Fruit fly (Drosophila melanogaster) whole organism, embryonic: Measurements from ENCODE around the gene Alp13.
A peak's percentile ranks its signal among the peaks of the same experiment; 100 is the strongest.

Experiments used
- B-H1 ChIP-seq: fragments of 200-800 bp; sonication (Bioruptor generic); IDR thresholded peaks from 3 replicates; pipeline ENCODE4 v1.3.6; 2022; ENCODE audit warnings: missing biosample characterization, missing genetic modification characterization
- CG11456 ChIP-seq: fragments of 200-800 bp; sonication (Bioruptor generic); IDR thresholded peaks from 3 replicates; pipeline ENCODE4 v1.3.6; 2022; ENCODE audit warnings: missing biosample characterization, missing genetic modification characterization
- CG11504 ChIP-seq: fragments of 200-800 bp; sonication (Bioruptor generic); optimal IDR thresholded peaks from 3 replicates; lab custom pipeline; 2019; ENCODE audit warnings: missing biosample characterization, mild to moderate bottlenecking, missing genetic modification characterization, moderate library complexity
- CG11560 ChIP-seq: fragments of 200-800 bp; sonication (Bioruptor generic); IDR thresholded peaks from 3 replicates; pipeline ENCODE4 v1.3.6; 2022; ENCODE audit warnings: missing biosample characterization, missing genetic modification characterization
- CG11695 ChIP-seq: fragments of 200-800 bp; sonication (Bioruptor generic); IDR thresholded peaks from 3 replicates; pipeline ENCODE4 v1.3.6; 2022; ENCODE audit warnings: missing biosample characterization, missing genetic modification characterization
- CG11696 ChIP-seq: fragments of 200-800 bp; sonication (Bioruptor generic); IDR thresholded peaks from 2 replicates; pipeline ENCODE4 v1.3.6; 2022; ENCODE audit warnings: missing biosample characterization, missing genetic modification characterization
- CG14014 ChIP-seq: fragments of 200-800 bp; sonication (Bioruptor generic); IDR thresholded peaks from 2 replicates; pipeline ENCODE4 v1.3.6; 2022; ENCODE audit warnings: missing biosample characterization, missing genetic modification characterization
- CG1529 ChIP-seq: fragments of 200-800 bp; sonication (Bioruptor generic); optimal IDR thresholded peaks from 3 replicates; lab custom pipeline; 2018; ENCODE audit warnings: missing biosample characterization, missing genetic modification characterization
- CG17359 ChIP-seq: fragments of 200-800 bp; sonication (Bioruptor generic); optimal IDR thresholded peaks from 3 replicates; lab custom pipeline; 2018; ENCODE audit warnings: missing biosample characterization, mild to moderate bottlenecking, missing genetic modification characterization, moderate library complexity
- CG17361 ChIP-seq: fragments of 200-800 bp; sonication (Bioruptor generic); IDR thresholded peaks from 3 replicates; pipeline ENCODE4 v1.3.6; 2022; ENCODE audit warnings: missing biosample characterization, missing genetic modification characterization
- CG17385 ChIP-seq: fragments of 200-800 bp; sonication (Bioruptor generic); optimal IDR thresholded peaks from 3 replicates; lab custom pipeline; 2018; ENCODE audit warnings: missing biosample characterization, mild to moderate bottlenecking, missing genetic modification characterization
- CG18619 ChIP-seq: fragments of 200-800 bp; sonication (Bioruptor generic); optimal IDR thresholded peaks from 3 replicates; lab custom pipeline; 2017; ENCODE audit warnings: missing biosample characterization, mild to moderate bottlenecking, missing genetic modification characterization
- CG2120 ChIP-seq: fragments of 200-800 bp; sonication (Bioruptor generic); optimal IDR thresholded peaks from 3 replicates; lab custom pipeline; 2016; ENCODE audit warnings: missing biosample characterization, missing genetic modification characterization
- CG2712 ChIP-seq: fragments of 200-800 bp; optimal IDR thresholded peaks from 3 replicates; lab custom pipeline; 2019; ENCODE audit warnings: missing biosample characterization, mild to moderate bottlenecking, missing genetic modification characterization, moderate library complexity
- CG32767 ChIP-seq: fragments of 200-800 bp; sonication (Bioruptor generic); IDR thresholded peaks from 2 replicates; pipeline ENCODE4 v1.3.6; 2022; ENCODE audit warnings: missing biosample characterization, missing genetic modification characterization
- CG3281 ChIP-seq: fragments of 200-800 bp; sonication (Bioruptor generic); optimal IDR thresholded peaks from 3 replicates; lab custom pipeline; 2017; ENCODE audit warnings: missing biosample characterization, mild to moderate bottlenecking, missing genetic modification characterization
- CG34422 ChIP-seq: fragments of 200-800 bp; sonication (Bioruptor generic); IDR thresholded peaks from 3 replicates; pipeline ENCODE4 v1.3.6; 2022; ENCODE audit warnings: missing biosample characterization, missing genetic modification characterization
- CG43689 ChIP-seq: fragments of 200-800 bp; sonication (Bioruptor generic); IDR thresholded peaks from 2 replicates; pipeline ENCODE4 v1.3.6; 2022; ENCODE audit warnings: missing biosample characterization, missing genetic modification characterization
- CG5953 ChIP-seq: fragments of 200-800 bp; sonication (Bioruptor generic); IDR thresholded peaks from 2 replicates; pipeline ENCODE4 v1.3.6; 2022; ENCODE audit warnings: missing biosample characterization, missing genetic modification characterization
- CG7357 ChIP-seq: fragments of 200-800 bp; sonication (Bioruptor generic); IDR thresholded peaks from 3 replicates; pipeline ENCODE4 v1.3.6; 2022; ENCODE audit warnings: missing biosample characterization, missing genetic modification characterization
- CG7987 ChIP-seq: fragments of 200-800 bp; sonication (Bioruptor generic); optimal IDR thresholded peaks from 2 replicates; lab custom pipeline; 2018; ENCODE audit warnings: missing biosample characterization, mild to moderate bottlenecking, missing genetic modification characterization, moderate library complexity
- CG8359 ChIP-seq: fragments of 200-800 bp; sonication (Bioruptor generic); optimal IDR thresholded peaks from 2 replicates; lab custom pipeline; 2017; ENCODE audit warnings: missing biosample characterization, mild to moderate bottlenecking, missing genetic modification characterization, borderline replicate concordance
- CG9817 ChIP-seq: fragments of 200-800 bp; sonication (Bioruptor generic); optimal IDR thresholded peaks from 2 replicates; lab custom pipeline; 2018; ENCODE audit warnings: missing biosample characterization, mild to moderate bottlenecking, missing genetic modification characterization, moderate library complexity
- CrebB ChIP-seq: fragments of 200-800 bp; sonication (Bioruptor generic); optimal IDR thresholded peaks from 3 replicates; lab custom pipeline; 2018; ENCODE audit warnings: missing biosample characterization, mild to moderate bottlenecking, missing genetic modification characterization
- D19B ChIP-seq: fragments of 200-800 bp; sonication (Bioruptor generic); optimal IDR thresholded peaks from 2 replicates; lab custom pipeline; 2017; ENCODE audit warnings: missing biosample characterization, mild to moderate bottlenecking, missing genetic modification characterization
- E2f2 ChIP-seq: fragments of 200-800 bp; sonication (Bioruptor generic); IDR thresholded peaks from 2 replicates; pipeline ENCODE4 v1.3.6; 2022; ENCODE audit warnings: missing biosample characterization, missing genetic modification characterization
- Lpt ChIP-seq: fragments of >200 bp; optimal IDR thresholded peaks from 2 replicates; lab custom pipeline; 2018; ENCODE audit warnings: missing biosample characterization, missing genetic modification characterization
- Nf-YC ChIP-seq: fragments of 200-800 bp; optimal IDR thresholded peaks from 3 replicates; lab custom pipeline; 2019; ENCODE audit warnings: missing biosample characterization, mild to moderate bottlenecking, missing genetic modification characterization, moderate library complexity
- Side ChIP-seq: fragments of 200-800 bp; sonication (Bioruptor generic); optimal IDR thresholded peaks from 2 replicates; lab custom pipeline; 2016; ENCODE audit warnings: missing biosample characterization, missing genetic modification characterization
- Sin3A ChIP-seq: fragments of >200 bp; optimal IDR thresholded peaks from 2 replicates; lab custom pipeline; 2018
- bab2 ChIP-seq: fragments of 200-800 bp; sonication (Bioruptor generic); optimal IDR thresholded peaks from 2 replicates; lab custom pipeline; 2016; ENCODE audit warnings: missing biosample characterization, missing genetic modification characterization
- bcd ChIP-seq: fragments of 200-800 bp; sonication (Bioruptor generic); optimal IDR thresholded peaks from 2 replicates; lab custom pipeline; 2017; ENCODE audit warnings: missing biosample characterization, mild to moderate bottlenecking, missing genetic modification characterization
- bigmax ChIP-seq: fragments of 200-800 bp; sonication (Bioruptor generic); optimal IDR thresholded peaks from 2 replicates; lab custom pipeline; 2018; ENCODE audit warnings: missing biosample characterization, mild to moderate bottlenecking, missing genetic modification characterization
- cato ChIP-seq: fragments of 200-800 bp; sonication (Bioruptor generic); optimal IDR thresholded peaks from 2 replicates; lab custom pipeline; 2016; ENCODE audit warnings: missing biosample characterization, missing genetic modification characterization, borderline replicate concordance
- chm ChIP-seq: fragments of 200-800 bp; sonication (Bioruptor generic); IDR thresholded peaks from 2 replicates; pipeline ENCODE4 v1.3.6; 2022; ENCODE audit warnings: missing biosample characterization, missing genetic modification characterization
- cwo ChIP-seq: fragments of 200-800 bp; sonication (Bioruptor generic); optimal IDR thresholded peaks from 3 replicates; lab custom pipeline; 2017; ENCODE audit warnings: missing biosample characterization, missing genetic modification characterization, mild to moderate bottlenecking, moderate library complexity, missing genetic modification reagents
- dmrt11E ChIP-seq: fragments of 200-800 bp; sonication (Bioruptor generic); optimal IDR thresholded peaks from 3 replicates; lab custom pipeline; 2018; ENCODE audit warnings: missing biosample characterization, mild to moderate bottlenecking, missing genetic modification characterization, moderate library complexity
- hb ChIP-seq: fragments of 200-800 bp; sonication (Bioruptor generic); IDR thresholded peaks from 3 replicates; pipeline ENCODE4 v1.3.6; 2022; ENCODE audit warnings: missing biosample characterization, missing genetic modification characterization; ENCODE audit not compliant: partially characterized antibody
- jing ChIP-seq: fragments of 200-800 bp; sonication (Bioruptor generic); optimal IDR thresholded peaks from 2 replicates; lab custom pipeline; 2018; ENCODE audit warnings: missing biosample characterization, mild to moderate bottlenecking, missing genetic modification characterization
- lab ChIP-seq: fragments of 200-800 bp; sonication (Bioruptor generic); optimal IDR thresholded peaks from 3 replicates; lab custom pipeline; 2017; ENCODE audit warnings: missing biosample characterization, missing genetic modification characterization, mild to moderate bottlenecking, moderate library complexity, missing genetic modification reagents
- mam ChIP-seq: fragments of 200-800 bp; sonication (Bioruptor generic); optimal IDR thresholded peaks from 3 replicates; lab custom pipeline; 2016; ENCODE audit warnings: missing biosample characterization, missing genetic modification characterization
- pita ChIP-seq: fragments of 200-800 bp; sonication (Bioruptor generic); optimal IDR thresholded peaks from 2 replicates; lab custom pipeline; 2017; ENCODE audit warnings: missing biosample characterization, mild to moderate bottlenecking, missing genetic modification characterization
- repo ChIP-seq: fragments of 200-800 bp; sonication (Bioruptor generic); optimal IDR thresholded peaks from 2 replicates; lab custom pipeline; 2016; ENCODE audit warnings: missing biosample characterization, missing genetic modification characterization
- row ChIP-seq: fragments of 200-800 bp; sonication (Bioruptor generic); IDR thresholded peaks from 3 replicates; pipeline ENCODE4 v1.3.6; 2022; ENCODE audit warnings: missing biosample characterization, missing genetic modification characterization
- sd ChIP-seq: fragments of 200-800 bp; sonication (Bioruptor generic); optimal IDR thresholded peaks from 3 replicates; lab custom pipeline; 2018; ENCODE audit warnings: missing biosample characterization, mild to moderate bottlenecking, missing genetic modification characterization, moderate library complexity
- slou ChIP-seq: fragments of 200-800 bp; sonication (Bioruptor generic); optimal IDR thresholded peaks from 3 replicates; lab custom pipeline; 2016; ENCODE audit warnings: missing biosample characterization, missing genetic modification characterization
- sqz ChIP-seq: fragments of 200-800 bp; sonication (Bioruptor generic); optimal IDR thresholded peaks from 3 replicates; lab custom pipeline; 2018; ENCODE audit warnings: missing biosample characterization, mild to moderate bottlenecking, missing genetic modification characterization
- trem ChIP-seq: fragments of 200-800 bp; optimal IDR thresholded peaks from 3 replicates; lab custom pipeline; 2019; ENCODE audit warnings: missing biosample characterization, mild to moderate bottlenecking, missing genetic modification characterization, moderate library complexity
- vnd ChIP-seq: fragments of 200-800 bp; sonication (Bioruptor generic); IDR thresholded peaks from 3 replicates; pipeline ENCODE4 v1.3.6; 2022; ENCODE audit warnings: missing biosample characterization, missing genetic modification characterization; ENCODE audit not compliant: partially characterized antibody
- zfh1 ChIP-seq: fragments of 200-800 bp; sonication (Bioruptor generic); IDR thresholded peaks from 3 replicates; pipeline ENCODE4 v1.3.6; 2022; ENCODE audit warnings: missing biosample characterization, missing genetic modification characterization

The Alp13 gene

dm6 chr3R:10079267-10079987 is 4.3 kb upstream of the Alp13 start (continued):
- TF ChIP-seq trem (no peak), CG17361 (GFP tag; lab: Robert Waterston, UW) (0 out of 3 replicates have a peak, but pooled peaks have one; percentile 45), CG5953 (GFP tag; lab: Robert Waterston, UW) (no peak), zfh1 (GFP tag; lab: Robert Waterston, UW) (peak; percentile 40; the same call in 1 of the 3 replicates), CG17359 (peak; percentile 45), vnd (no peak), CrebB (tag; lab: Kevin White, UChicago) (no peak), CG11696 (GFP tag; lab: Robert Waterston, UW) (peak; percentile 43; the same call in 1 of the 2 replicates), bigmax (GFP tag; lab: Kevin White, UChicago) (no peak), lab (GFP tag; lab: Kevin White, UChicago) (peak; percentile 33), slou (no peak), E2f2 (GFP tag; lab: Robert Waterston, UW) (no peak), pita (GFP tag; lab: Kevin White, UChicago) (no peak), dmrt11E (tag; lab: Kevin White, UChicago) (peak; percentile 27), Lpt (GFP tag; lab: Kevin White, UChicago) (no peak), CG1529 (GFP tag; lab: Kevin White, UChicago) (no peak), CG11560 (tag; lab: Robert Waterston, UW) (no peak), CG8359 (GFP tag; lab: Kevin White, UChicago) (no peak), CG3281 (GFP tag; lab: Kevin White, UChicago) (no peak), CG2120 (GFP tag; lab: Kevin White, UChicago) (peak; percentile 14), CG7987 (GFP tag; lab: Kevin White, UChicago) (no peak), sd (tag; lab: Kevin White, UChicago) (no peak), chm (GFP tag; lab: Robert Waterston, UW) (no peak), Side (GFP tag; lab: Kevin White, UChicago) (no peak), D19B (GFP tag; lab: Kevin White, UChicago) (no peak), sqz (GFP tag; lab: Kevin White, UChicago) (no peak), hb (GFP tag; lab: Robert Waterston, UW) (no peak), jing (GFP tag; lab: Kevin White, UChicago) (no peak), repo (GFP tag; lab: Kevin White, UChicago) (no peak), CG11456 (GFP tag; lab: Robert Waterston, UW) (no peak), CG34422 (GFP tag; lab: Robert Waterston, UW) (peak; percentile 61; the same call in 2 of the 3 replicates), bab2 (GFP tag; lab: Kevin White, UChicago) (peak; percentile 11), CG17385 (GFP tag; lab: Kevin White, UChicago) (no peak), CG14014 (no peak), bcd (GFP tag; lab: Kevin White, UChicago) (no peak), CG43689 (GFP tag; lab: Robert Waterston, UW) (0 out of 2 replicates have a peak, but pooled peaks have one; percentile 6), row (peak; percentile 49), CG11504 (tag; lab: Kevin White, UChicago) (peak; percentile 64), CG11695 (0 out of 3 replicates have a peak, but pooled peaks have one; percentile 35), mam (GFP tag; lab: Kevin White, UChicago) (peak; percentile 41), Nf-YC (tag; lab: Kevin White, UChicago) (peak; percentile 31), CG7357 (GFP tag; lab: Robert Waterston, UW) (no peak), CG32767 (GFP tag; lab: Robert Waterston, UW) (no peak), Sin3A (lab: Kevin White, UChicago) (no peak), cwo (no peak), CG18619 (GFP tag; lab: Kevin White, UChicago) (no peak), B-H1 (0 out of 3 replicates have a peak, but pooled peaks have one; percentile 12), cato (peak; percentile 22), CG9817 (tag; lab: Kevin White, UChicago) (no peak), CG2712 (tag; lab: Kevin White, UChicago) (peak; percentile 45)
